Worm (Caenorhabditis elegans): ENCODE data around the gene F07H5.7.

F07H5.7 gene

DNA sequence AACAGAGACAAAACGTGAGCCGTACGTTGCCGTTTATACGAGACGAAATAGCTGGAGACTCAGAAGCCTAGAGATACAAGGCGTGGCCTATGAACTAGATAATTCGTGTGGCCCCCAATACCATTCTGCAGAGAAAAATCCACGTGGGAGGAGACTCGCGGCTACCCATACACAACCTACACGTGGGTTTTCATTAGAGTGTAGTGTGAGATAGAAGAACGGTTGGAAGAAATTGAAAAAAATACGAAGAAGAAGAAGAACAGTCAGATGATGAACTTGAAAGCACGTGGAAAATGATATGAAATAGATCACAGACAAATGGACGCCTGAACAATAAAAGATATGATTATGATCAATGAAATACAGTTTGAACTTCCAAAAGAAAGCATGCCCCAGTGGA, 28.8 kb downstream of the F07H5.7 start (continued):
- TF ChIP-seq lin-14 (GFP tag; optimal IDR thresholded peaks at IDR 0.05) (peak; percentile 56), unc-30 (tag; optimal IDR thresholded peaks at IDR 0.05) (no peak), sup-37 (GFP tag; optimal IDR thresholded peaks at IDR 0.05) (no peak), ets-5 (GFP tag; IDR thresholded peaks at IDR 0.05) (no peak), lin-35 (GFP tag; optimal IDR thresholded peaks at IDR 0.05) (peak in 1 of 2 experiments; percentile 25), ceh-63 (GFP tag; optimal IDR thresholded peaks at IDR 0.05) (no peak), zip-4 (GFP tag; optimal IDR thresholded peaks at IDR 0.05) (no peak)

DNA sequence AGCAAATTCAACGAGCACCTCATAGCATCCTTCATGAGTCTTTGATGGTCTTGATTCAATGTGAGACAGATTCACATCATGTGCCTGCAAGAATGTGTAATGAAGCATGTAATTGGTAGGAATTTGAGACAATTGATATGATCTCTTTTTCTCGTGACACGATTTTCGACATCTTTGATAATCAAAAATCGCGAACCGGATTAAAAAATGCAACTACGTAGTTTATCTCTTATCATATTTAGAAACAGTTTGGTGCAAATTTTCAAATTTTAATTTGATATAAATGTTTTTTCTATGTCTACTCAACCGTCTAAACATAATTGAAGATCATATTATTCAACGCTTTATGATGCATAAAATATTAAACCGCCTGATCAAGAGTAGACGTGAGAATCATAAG, 29.6 kb downstream of the F07H5.7 start:
- no peak for TF ChIP-seq lin-39 (tag; optimal IDR thresholded peaks at IDR 0.05)
- TF ChIP-seq ceh-90 (tag; optimal IDR thresholded peaks at IDR 0.05), result no peak
- TF ChIP-seq nhr-85 (tag), result peak; percentile 80
- TF ChIP-seq elt-2 (tag; optimal IDR thresholded peaks at IDR 0.05), result no peak
- no peak for TF ChIP-seq pag-3 (tag; optimal IDR thresholded peaks at IDR 0.05; ENCODE audit: borderline replicate concordance, insufficient read depth)
- TF ChIP-seq nhr-12 (tag; optimal IDR thresholded peaks at IDR 0.05), result no peak
- TF ChIP-seq lsy-2 (tag; optimal IDR thresholded peaks at IDR 0.05), result no peak
- no peak for TF ChIP-seq hpl-2 (GFP tag; optimal IDR thresholded peaks at IDR 0.05)
- TF ChIP-seq pax-3 (tag; optimal IDR thresholded peaks at IDR 0.05), result no peak
- no peak for TF ChIP-seq lir-3 (tag; optimal IDR thresholded peaks at IDR 0.05; ENCODE audit: poor library complexity)
- no peak for TF ChIP-seq dpl-1 (GFP tag; optimal IDR thresholded peaks at IDR 0.05)
- no peak for TF ChIP-seq zag-1 (tag; optimal IDR thresholded peaks at IDR 0.05)
- no peak for TF ChIP-seq mdl-1 (tag; optimal IDR thresholded peaks at IDR 0.05)
- no peak for TF ChIP-seq ceh-82 (tag; optimal IDR thresholded peaks at IDR 0.05)
- no peak for TF ChIP-seq vab-15 (tag; optimal IDR thresholded peaks at IDR 0.05)
- TF ChIP-seq lin-14 (GFP tag; optimal IDR thresholded peaks at IDR 0.05), result peak; percentile 30
- peak in 2 of 6 experiments; percentile 13 to 55 for TF ChIP-seq elt-3 (tag; optimal IDR thresholded peaks at IDR 0.05)
- TF ChIP-seq sup-37 (GFP tag; optimal IDR thresholded peaks at IDR 0.05), result no peak
- no peak for TF ChIP-seq irx-1 (tag; optimal IDR thresholded peaks at IDR 0.05)
- no peak for TF ChIP-seq ama-1 (optimal IDR thresholded peaks at IDR 0.05)
- TF ChIP-seq sox-4 (tag; optimal IDR thresholded peaks at IDR 0.05), result no peak
- TF ChIP-seq mef-2 (tag; optimal IDR thresholded peaks at IDR 0.05), result no peak
- 0 out of 2 replicates have a peak, but pooled peaks have one; percentile 9 for TF ChIP-seq nhr-19 (GFP tag; conservative IDR thresholded peaks at IDR 0.05)
- no peak for TF ChIP-seq xbp-1 (tag; optimal IDR thresholded peaks at IDR 0.05)
- no peak for TF ChIP-seq ceh-8 (GFP tag; optimal IDR thresholded peaks at IDR 0.05)
- TF ChIP-seq blmp-1 (tag; optimal IDR thresholded peaks at IDR 0.05), result peak; percentile 3
- no peak for TF ChIP-seq efl-1 (optimal IDR thresholded peaks at IDR 0.05)
- TF ChIP-seq efl-1 (GFP tag; optimal IDR thresholded peaks at IDR 0.05 in 1 of 2), result no peak
- TF ChIP-seq nhr-20 (tag; optimal IDR thresholded peaks at IDR 0.05), result peak; percentile 17
- TF ChIP-seq nhr-47 (tag; optimal IDR thresholded peaks at IDR 0.05), result no peak
- no peak for TF ChIP-seq unc-98 (GFP tag; IDR thresholded peaks at IDR 0.05)
- TF ChIP-seq skn-1 (tag; optimal IDR thresholded peaks at IDR 0.05), result no peak
- TF ChIP-seq fkh-10 (GFP tag; optimal IDR thresholded peaks at IDR 0.05), result no peak
- TF ChIP-seq isw-1 (GFP tag; IDR thresholded peaks at IDR 0.05), result no peak
- no peak for TF ChIP-seq mep-1 (tag; optimal IDR thresholded peaks at IDR 0.05)

DNA sequence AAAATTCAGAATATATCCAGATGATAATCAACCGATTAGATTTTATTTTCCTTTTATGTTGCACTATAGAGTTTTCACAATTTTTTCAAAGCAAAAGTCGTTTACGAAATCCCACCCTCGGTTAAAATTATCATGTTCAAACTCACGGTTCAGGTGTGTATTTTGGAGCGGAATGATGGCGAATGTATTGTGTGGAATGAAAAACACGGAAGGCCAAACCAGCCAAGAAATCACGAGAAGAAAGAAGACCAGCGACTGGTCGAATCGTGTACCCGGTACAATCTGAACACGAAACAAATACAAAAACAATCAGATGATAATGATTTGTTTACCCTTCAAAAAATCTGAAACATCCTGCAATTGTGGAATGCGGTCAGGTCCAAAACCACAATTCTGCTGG, 30.6 kb downstream of the F07H5.7 start:
- TF ChIP-seq lin-39 (tag; optimal IDR thresholded peaks at IDR 0.05) (no peak), pqm-1 (tag; optimal IDR thresholded peaks at IDR 0.05) (no peak), hlh-17 (GFP tag; optimal IDR thresholded peaks at IDR 0.05; ENCODE audit: borderline replicate concordance) (no peak), lin-35 (GFP tag; optimal IDR thresholded peaks at IDR 0.05) (no peak), tbx-2 (tag; optimal IDR thresholded peaks at IDR 0.05) (no peak), efl-1 (optimal IDR thresholded peaks at IDR 0.05) (no peak), efl-1 (GFP tag; optimal IDR thresholded peaks at IDR 0.05 in 1 of 2) (peak in 1 of 2 experiments; percentile 44), zip-4 (GFP tag; optimal IDR thresholded peaks at IDR 0.05) (no peak)

All from whole organism, L1 larva.